Worm (Caenorhabditis elegans): ENCODE measurements around the gene C33F10.12.

DNA sequence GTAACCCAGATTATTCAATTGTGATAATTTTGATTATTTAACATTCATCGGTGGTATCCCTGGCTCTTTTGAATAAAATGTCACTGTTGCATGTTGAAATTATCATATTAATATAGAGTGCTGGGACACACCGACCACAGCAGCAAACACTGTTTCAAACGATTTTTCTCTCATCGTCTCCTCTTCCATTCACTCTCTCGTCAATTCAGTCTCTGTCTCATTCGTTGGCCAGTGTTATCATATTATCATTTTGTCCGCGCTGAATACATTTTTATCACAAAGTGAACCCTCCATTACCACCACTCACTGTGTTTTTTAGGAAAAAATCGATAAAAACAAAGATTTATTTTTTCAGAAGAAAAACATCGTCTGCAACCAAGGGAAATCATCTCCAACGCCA is 19.5 kb upstream of the C33F10.12 start:
- TF ChIP-seq tab-1 (GFP tag; IDR thresholded peaks at IDR 0.05) (no peak), med-1 (GFP tag; optimal IDR thresholded peaks at IDR 0.05; ENCODE audit: insufficient read depth) (no peak), cog-1 (tag; optimal IDR thresholded peaks at IDR 0.05) (no peak), klf-2 (GFP tag; conservative IDR thresholded peaks at IDR 0.05) (no peak)
